Fruit fly (Drosophila melanogaster): ENCODE data around the gene Cad87A.

Cad87A gene

DNA sequence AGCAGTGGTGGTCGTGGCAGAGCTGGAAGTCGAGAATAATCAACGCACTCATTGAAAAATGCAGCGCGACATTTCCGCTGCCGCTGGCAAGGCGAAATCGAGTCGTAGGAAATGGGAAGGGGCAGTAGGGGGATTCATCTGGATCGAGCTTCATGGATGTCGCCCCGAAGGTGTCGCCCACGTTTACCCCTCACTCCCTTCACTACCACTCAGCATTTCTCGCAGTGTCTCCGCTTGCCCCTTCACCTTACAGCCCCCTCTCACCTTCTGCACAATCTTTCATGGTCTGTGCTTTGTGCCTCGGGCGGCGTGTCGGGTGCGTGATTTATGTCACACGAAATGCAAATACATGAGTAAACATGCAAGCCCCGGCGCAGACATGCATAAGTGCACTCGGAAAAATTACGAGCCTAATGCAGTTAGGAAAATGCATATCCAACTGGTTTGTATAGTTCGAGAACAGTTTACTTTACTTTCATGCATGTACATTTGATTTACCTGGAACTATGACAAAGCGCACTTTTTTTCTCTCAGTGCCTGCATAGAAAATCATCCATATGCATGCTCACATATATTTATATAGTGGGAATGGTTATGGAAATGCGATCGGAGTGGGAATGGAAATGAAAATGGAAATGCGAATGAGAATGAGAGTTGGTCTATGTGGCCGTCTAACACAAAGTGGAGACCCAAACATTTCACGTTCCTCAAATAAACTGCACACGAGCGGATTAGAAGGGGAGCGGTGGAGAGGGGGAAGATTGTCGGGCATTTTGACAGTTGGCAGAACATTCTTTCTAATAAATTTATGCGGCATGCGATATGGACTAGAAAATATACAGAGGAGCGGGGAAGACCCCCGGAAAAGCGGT is 99.3 kb downstream of the Cad87A start (continued):
- TF ChIP-seq nau (GFP tag; optimal IDR thresholded peaks at IDR 0.05) (peak; percentile 88), CG15514 (GFP tag; optimal IDR thresholded peaks at IDR 0.05) (peak; percentile 17), mld (GFP tag; IDR thresholded peaks at IDR 0.05; ENCODE audit: partially characterized antibody) (no peak), CG30020 (tag; optimal IDR thresholded peaks at IDR 0.05) (peak; percentile 53), bowl (GFP tag; IDR thresholded peaks at IDR 0.05) (0 out of 2 replicates have a peak, but pooled peaks have one; percentile 63), Hey (tag; optimal IDR thresholded peaks at IDR 0.05) (peak; percentile 23), Hr3 (GFP tag; optimal IDR thresholded peaks at IDR 0.05) (peak; percentile 87), CG2678 (tag; optimal IDR thresholded peaks at IDR 0.05) (peak; percentile 93), B-H2 (GFP tag; optimal IDR thresholded peaks at IDR 0.05) (no peak), gsb (GFP tag; IDR thresholded peaks at IDR 0.05) (no peak), Myb (GFP tag; optimal IDR thresholded peaks at IDR 0.05) (peak; percentile 57), unpg (GFP tag; optimal IDR thresholded peaks at IDR 0.05) (peak; percentile 92), esg (GFP tag; conservative IDR thresholded peaks at IDR 0.05) (peak; percentile 80), CG10267 (tag; optimal IDR thresholded peaks at IDR 0.05) (peak; percentile 83), CG12219 (GFP tag; optimal IDR thresholded peaks at IDR 0.05) (peak; percentile 87), CG2875 (GFP tag; optimal IDR thresholded peaks at IDR 0.05) (peak; percentile 96), CG11696 (GFP tag; IDR thresholded peaks at IDR 0.05) (peak; percentile 49; the same call in 1 of the 2 replicates), Antp (GFP tag; optimal IDR thresholded peaks at IDR 0.05) (peak; percentile 95), luna (GFP tag; optimal IDR thresholded peaks at IDR 0.05) (no peak), CG11085 (GFP tag; IDR thresholded peaks at IDR 0.05) (peak; percentile 54), fu2 (GFP tag; optimal IDR thresholded peaks at IDR 0.05) (peak; percentile 39), aop (GFP tag; IDR thresholded peaks at IDR 0.05) (no peak; the same call in none of the 2 replicates), Side (GFP tag; optimal IDR thresholded peaks at IDR 0.05) (peak; percentile 81), Sry-δ (GFP tag; optimal IDR thresholded peaks at IDR 0.05) (peak; percentile 48), CG10431 (GFP tag; optimal IDR thresholded peaks at IDR 0.05) (peak; percentile 88), CG11504 (tag; optimal IDR thresholded peaks at IDR 0.05) (peak; percentile 92), gsb-n (tag; optimal IDR thresholded peaks at IDR 0.05) (peak; percentile 95), pum (GFP tag; optimal IDR thresholded peaks at IDR 0.05) (peak; percentile 90), seq (GFP tag; IDR thresholded peaks at IDR 0.05) (peak; percentile 73), CG3726 (GFP tag; IDR thresholded peaks at IDR 0.05) (peak; percentile 80; the same call in 2 of the 3 replicates), CG14965 (GFP tag; optimal IDR thresholded peaks at IDR 0.05; ENCODE audit: borderline replicate concordance) (peak; percentile 69), CG13287 (GFP tag; IDR thresholded peaks at IDR 0.05; ENCODE audit: partially characterized antibody) (no peak), CG31365 (tag; optimal IDR thresholded peaks at IDR 0.05) (peak; percentile 66), CG3065 (GFP tag; optimal IDR thresholded peaks at IDR 0.05) (peak; percentile 86), CG5180 (GFP tag; optimal IDR thresholded peaks at IDR 0.05) (peak; percentile 73), sima (GFP tag; optimal IDR thresholded peaks at IDR 0.05) (peak; percentile 61), Dip2 (GFP tag; IDR thresholded peaks at IDR 0.05) (no peak), toy (GFP tag; IDR thresholded peaks at IDR 0.05) (peak; percentile 56; the same call in 1 of the 2 replicates), CG8281 (tag; optimal IDR thresholded peaks at IDR 0.05) (peak; percentile 79), ATbp (GFP tag; optimal IDR thresholded peaks at IDR 0.05) (peak; percentile 97), Dp (GFP tag; optimal IDR thresholded peaks at IDR 0.05) (no peak), Ssrp (tag; optimal IDR thresholded peaks at IDR 0.05) (peak; percentile 93), CG10543 (GFP tag; optimal IDR thresholded peaks at IDR 0.05) (peak; percentile 32), slbo (GFP tag; IDR thresholded peaks at IDR 0.05) (peak; percentile 54; the same call in 1 of the 2 replicates), CG34224 (GFP tag; IDR thresholded peaks at IDR 0.05; ENCODE audit: partially characterized antibody) (no peak), CG5245 (GFP tag; optimal IDR thresholded peaks at IDR 0.05) (peak; percentile 89), jigr1 (GFP tag; IDR thresholded peaks at IDR 0.05) (peak; percentile 90), Xrp1 (GFP tag; IDR thresholded peaks at IDR 0.05) (peak; percentile 95)

Measured in whole organism, embryonic.